Worm (Caenorhabditis elegans) whole organism, late embryonic: ENCODE results near the gene prx-3.

Experiments
- F13H6.1 ChIP-seq: sonication (generic microtip); optimal IDR thresholded peaks from 2 replicates; lab custom pipeline; 2016; ENCODE audit warnings: missing genetic modification characterization, missing compliant biosample characterization
- ama-1 ChIP-seq: fragments of 150-350 bp; optimal IDR thresholded peaks from 2 replicates; lab custom pipeline; 2014
- ceh-48 ChIP-seq: sonication (generic microtip); optimal IDR thresholded peaks from 2 replicates; lab custom pipeline; 2016; ENCODE audit warnings: missing genetic modification characterization, inconsistent platforms, missing compliant biosample characterization
- ceh-6 ChIP-seq: fragments of 200-800 bp; sonication (Bioruptor generic); optimal IDR thresholded peaks from 2 replicates; lab custom pipeline; 2018; ENCODE audit warnings: mild to moderate bottlenecking, missing genetic modification characterization, missing compliant biosample characterization
- fkh-10 ChIP-seq: fragments of 150-350 bp; optimal IDR thresholded peaks from 2 replicates; lab custom pipeline; 2014; ENCODE audit warnings: missing biosample characterization, missing genetic modification reagents, missing genetic modification characterization
- lin-11 ChIP-seq: fragments of 200-800 bp; sonication (Bioruptor generic); optimal IDR thresholded peaks from 2 replicates; lab custom pipeline; 2018; ENCODE audit warnings: mild to moderate bottlenecking, missing genetic modification characterization, missing compliant biosample characterization
- mec-3 ChIP-seq: sonication (generic microtip); optimal IDR thresholded peaks from 2 replicates; lab custom pipeline; 2016; ENCODE audit warnings: borderline replicate concordance, missing genetic modification characterization, missing compliant biosample characterization
- nhr-11 ChIP-seq: fragments of 150-350 bp; optimal IDR thresholded peaks from 2 replicates; lab custom pipeline; 2014; ENCODE audit warnings: missing biosample characterization, missing genetic modification characterization
- npax-4 ChIP-seq: sonication (generic microtip); optimal IDR thresholded peaks from 2 replicates; lab custom pipeline; 2016; ENCODE audit warnings: missing genetic modification characterization, missing compliant biosample characterization
- pat-9 ChIP-seq: fragments of 200-800 bp; sonication (Bioruptor generic); optimal IDR thresholded peaks from 2 replicates; lab custom pipeline; 2018; ENCODE audit warnings: mild to moderate bottlenecking, missing genetic modification characterization, moderate library complexity, missing compliant biosample characterization
- rnt-1 ChIP-seq: sonication (generic microtip); optimal IDR thresholded peaks from 2 replicates; lab custom pipeline; 2016; ENCODE audit warnings: missing genetic modification characterization, missing compliant biosample characterization
- sox-4 ChIP-seq: sonication (generic microtip); optimal IDR thresholded peaks from 2 replicates; lab custom pipeline; 2017; ENCODE audit warnings: mild to moderate bottlenecking, missing genetic modification characterization, inconsistent platforms, missing compliant biosample characterization
- syd-9 ChIP-seq: sonication (generic microtip); optimal IDR thresholded peaks from 2 replicates; lab custom pipeline; 2016; ENCODE audit warnings: mild to moderate bottlenecking, missing genetic modification characterization, moderate library complexity, missing compliant biosample characterization
- unc-86 ChIP-seq: sonication (generic microtip); optimal IDR thresholded peaks from 2 replicates; lab custom pipeline; 2016; ENCODE audit warnings: missing genetic modification characterization, missing compliant biosample characterization

ce11 chrX:6084439-6084838 is 28.3 kb downstream of the prx-3 start, which contains the start of gene C45B2.2:
- no peak for TF ChIP-seq syd-9 (tag; lab: Kevin White, UChicago)
- no peak for TF ChIP-seq ama-1 (lab: Kevin White, UChicago)
- no peak for TF ChIP-seq mec-3 (tag; lab: Kevin White, UChicago)
- no peak for TF ChIP-seq npax-4 (tag; lab: Kevin White, UChicago)
- no peak for TF ChIP-seq nhr-11 (tag; lab: Kevin White, UChicago)
- TF ChIP-seq F13H6.1 (tag; lab: Kevin White, UChicago), result no peak
- TF ChIP-seq ceh-6 (GFP tag; lab: Kevin White, UChicago), result no peak
- TF ChIP-seq ceh-48 (tag; lab: Kevin White, UChicago), result no peak
- TF ChIP-seq unc-86 (tag; lab: Kevin White, UChicago), result no peak
- TF ChIP-seq sox-4 (tag; lab: Kevin White, UChicago), result no peak
- no peak for TF ChIP-seq pat-9
- TF ChIP-seq lin-11 (tag; lab: Kevin White, UChicago), result no peak
- TF ChIP-seq fkh-10, result no peak
- no peak for TF ChIP-seq rnt-1 (tag; lab: Kevin White, UChicago)
